Worm (Caenorhabditis elegans): ENCODE measurements around the gene cld-9.
A peak's percentile ranks its signal among the peaks of the same experiment; 100 is the strongest.

DNA sequence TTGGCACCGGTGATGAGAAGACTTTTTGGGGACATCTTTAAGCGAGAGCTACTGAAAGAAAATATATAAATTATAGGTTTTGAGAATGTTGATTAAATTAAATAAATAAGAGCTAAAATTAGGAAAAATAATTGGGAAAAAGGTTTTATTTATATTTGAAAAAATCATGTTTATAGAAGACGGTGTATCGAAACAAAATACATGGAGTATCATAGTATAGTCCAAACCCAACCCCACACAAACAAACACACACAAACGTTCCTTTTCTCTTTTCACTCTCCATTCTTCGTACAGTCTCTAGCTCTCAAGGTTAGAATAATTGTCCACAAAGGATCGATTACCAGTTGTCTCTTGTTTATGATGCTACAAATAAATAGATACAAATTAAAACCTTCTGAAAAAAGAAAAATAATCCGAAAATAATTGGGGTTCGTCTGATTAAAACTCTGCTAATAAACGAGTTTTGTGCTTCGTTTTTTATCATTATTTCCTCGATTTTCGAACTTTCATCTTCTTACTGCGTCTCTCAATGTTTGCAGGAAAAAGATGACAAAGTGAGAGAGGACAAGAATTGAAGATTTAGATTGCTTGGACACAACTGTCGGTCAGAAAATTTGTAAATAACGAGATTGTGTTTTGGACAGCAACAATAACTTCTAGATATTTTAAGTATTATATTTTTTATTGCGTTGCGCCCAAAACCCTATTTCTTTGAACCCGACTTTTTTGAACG, 4.8 kb upstream of the cld-9 start, which contains the start of gene F20G2.2:
- no peak for TF ChIP-seq unc-62 (GFP tag; optimal IDR thresholded peaks at IDR 0.05 in 1 of 2)
- TF ChIP-seq unc-62 (tag; optimal IDR thresholded peaks at IDR 0.05): no peak
- peak; percentile 1 for TF ChIP-seq mep-1 (tag; optimal IDR thresholded peaks at IDR 0.05)
- TF ChIP-seq ceh-82 (tag; optimal IDR thresholded peaks at IDR 0.05): no peak
- no peak for TF ChIP-seq snpc-4 (tag; optimal IDR thresholded peaks at IDR 0.05)
- no peak for TF ChIP-seq zag-1 (tag; optimal IDR thresholded peaks at IDR 0.05)
- no peak for TF ChIP-seq nhr-237 (tag; optimal IDR thresholded peaks at IDR 0.05)
- TF ChIP-seq ztf-11 (tag; optimal IDR thresholded peaks at IDR 0.05): no peak
- peak; percentile 35 for TF ChIP-seq dve-1 (tag; optimal IDR thresholded peaks at IDR 0.05; ENCODE audit: insufficient read depth)
- TF ChIP-seq lin-1 (GFP tag; IDR thresholded peaks at IDR 0.05): no peak
- TF ChIP-seq ZK546.5 (tag; optimal IDR thresholded peaks at IDR 0.05): no peak

Data from whole organism, L4 larva.